Worm (Caenorhabditis elegans): Measurements from ENCODE around the gene asg-2.

The asg-2 gene

ce11 chrX:6867707-6868106 is 26.6 kb downstream of the asg-2 start (continued):
- TF ChIP-seq mel-28 (tag; optimal IDR thresholded peaks at IDR 0.05; ENCODE audit: borderline replicate concordance) (no peak), K12H6.12 (tag; optimal IDR thresholded peaks at IDR 0.05) (peak; percentile 15), bed-2 (GFP tag; IDR thresholded peaks at IDR 0.05) (peak; percentile 84; the same call in 1 of the 2 replicates), snpc-1.3 (tag; optimal IDR thresholded peaks at IDR 0.05; ENCODE audit: insufficient read depth) (peak; percentile 86), F52B5.7 (tag; optimal IDR thresholded peaks at IDR 0.05) (peak; percentile 84), zfh-2 (GFP tag; conservative IDR thresholded peaks at IDR 0.05) (no peak), ceh-100 (GFP tag; IDR thresholded peaks at IDR 0.05) (no peak; the same call in none of the 2 replicates), K11D2.4 (GFP tag; IDR thresholded peaks at IDR 0.05) (0 out of 2 replicates have a peak, but pooled peaks have one; percentile 47), ZK185.1 (tag; optimal IDR thresholded peaks at IDR 0.05; ENCODE audit: poor library complexity, severe bottlenecking) (peak; percentile 65), nhr-120 (GFP tag; IDR thresholded peaks at IDR 0.05) (peak; percentile 90; the same call in 1 of the 2 replicates), B0336.3 (GFP tag; IDR thresholded peaks at IDR 0.05) (no peak; the same call in none of the 2 replicates), akir-1 (GFP tag; optimal IDR thresholded peaks at IDR 0.05) (no peak), F33H1.4 (GFP tag; IDR thresholded peaks at IDR 0.05) (no peak), ceh-40 (GFP tag; IDR thresholded peaks at IDR 0.05) (peak; percentile 80), ztf-22 (GFP tag; optimal IDR thresholded peaks at IDR 0.05) (peak; percentile 65), rcor-1 (GFP tag; IDR thresholded peaks at IDR 0.05) (peak; percentile 85), ztf-28 (GFP tag; IDR thresholded peaks at IDR 0.05) (0 out of 2 replicates have a peak, but pooled peaks have one; percentile 44), mcd-1 (GFP tag; IDR thresholded peaks at IDR 0.05) (no peak; the same call in 1 of the 2 replicates), madf-8 (GFP tag; conservative IDR thresholded peaks at IDR 0.05) (no peak), F39B2.1 (GFP tag; IDR thresholded peaks at IDR 0.05) (0 out of 2 replicates have a peak, but pooled peaks have one; percentile 31), efl-1 (GFP tag; optimal IDR thresholded peaks at IDR 0.05) (peak; percentile 23), Y56A3A.18 (GFP tag; IDR thresholded peaks at IDR 0.05) (peak; percentile 97), lin-40 (tag; optimal IDR thresholded peaks at IDR 0.05) (peak; percentile 57), T26A5.8 (tag; optimal IDR thresholded peaks at IDR 0.05) (peak; percentile 86), nhr-27 (tag; optimal IDR thresholded peaks at IDR 0.05) (peak; percentile 64), hmg-20 (GFP tag; IDR thresholded peaks at IDR 0.05) (peak; percentile 84), sdz-38 (tag; optimal IDR thresholded peaks at IDR 0.05) (no peak), ama-1 (optimal IDR thresholded peaks at IDR 0.05) (no peak), ama-1 (GFP tag; optimal IDR thresholded peaks at IDR 0.05) (peak in 1 of 2 experiments; percentile 94), F37B4.10 (GFP tag; IDR thresholded peaks at IDR 0.05) (0 out of 2 replicates have a peak, but pooled peaks have one; percentile 42), ztf-3 (GFP tag; optimal IDR thresholded peaks at IDR 0.05) (no peak), nhr-179 (tag; optimal IDR thresholded peaks at IDR 0.05) (peak; percentile 79), rpc-1 (optimal IDR thresholded peaks at IDR 0.05) (peak; percentile 93), rpc-1 (tag; optimal IDR thresholded peaks at IDR 0.05) (peak; percentile 89), F22D6.2 (tag; optimal IDR thresholded peaks at IDR 0.05) (no peak), athp-1 (tag; optimal IDR thresholded peaks at IDR 0.05) (peak; percentile 44), dpff-1 (tag; optimal IDR thresholded peaks at IDR 0.05) (no peak), chd-7 (tag; optimal IDR thresholded peaks at IDR 0.05) (peak; percentile 84), ztf-26 (tag; optimal IDR thresholded peaks at IDR 0.05) (peak; percentile 65), mxl-1 (tag; optimal IDR thresholded peaks at IDR 0.05) (peak; percentile 88), somi-1 (GFP tag; optimal IDR thresholded peaks at IDR 0.05) (peak; percentile 69), F55B11.4 (tag; optimal IDR thresholded peaks at IDR 0.05; ENCODE audit: borderline replicate concordance, insufficient read depth) (peak; percentile 30), egl-18 (GFP tag; IDR thresholded peaks at IDR 0.05) (no peak), lag-1 (GFP tag; IDR thresholded peaks at IDR 0.05) (no peak), aptf-3 (GFP tag; IDR thresholded peaks at IDR 0.05) (peak; percentile 87; the same call in 1 of the 2 replicates), snpc-1.1 (tag; optimal IDR thresholded peaks at IDR 0.05; ENCODE audit: insufficient read depth) (peak; percentile 44), madf-6 (GFP tag; IDR thresholded peaks at IDR 0.05) (peak; percentile 73), rec-8 (tag; optimal IDR thresholded peaks at IDR 0.05) (peak; percentile 88 to 95), ceh-27 (GFP tag; optimal IDR thresholded peaks at IDR 0.05) (peak; percentile 77)

Measured in whole organism, young adult.